Fruit fly (Drosophila melanogaster) whole organism, embryonic: ENCODE data around the gene WRNexo.
A peak's percentile ranks its signal among the peaks of the same experiment; 100 is the strongest.

Experiments
- CG1024 ChIP-seq: fragments of 200-800 bp; sonication (Bioruptor generic); IDR thresholded peaks from 2 replicates; pipeline ENCODE4 v1.3.6; 2022; ENCODE audit warnings: missing biosample characterization, missing genetic modification characterization
- CG10431 ChIP-seq: fragments of 200-800 bp; sonication (Bioruptor generic); optimal IDR thresholded peaks from 3 replicates; lab custom pipeline; 2018; ENCODE audit warnings: missing biosample characterization, mild to moderate bottlenecking, missing genetic modification characterization
- CG12219 ChIP-seq: fragments of 200-800 bp; sonication (Bioruptor generic); optimal IDR thresholded peaks from 3 replicates; lab custom pipeline; 2018; ENCODE audit warnings: missing biosample characterization, mild to moderate bottlenecking, missing genetic modification characterization
- CG12391 ChIP-seq: fragments of 200-800 bp; sonication (Bioruptor generic); optimal IDR thresholded peaks from 3 replicates; lab custom pipeline; 2018; ENCODE audit warnings: missing biosample characterization, mild to moderate bottlenecking, missing genetic modification characterization, moderate library complexity
- CG13123 ChIP-seq: fragments of 200-800 bp; sonication (Bioruptor generic); optimal IDR thresholded peaks from 2 replicates; lab custom pipeline; 2016; ENCODE audit warnings: missing biosample characterization, missing genetic modification characterization
- CG13287 ChIP-seq: fragments of 200-800 bp; sonication (Bioruptor generic); IDR thresholded peaks from 2 replicates; pipeline ENCODE4 v1.3.6; 2022; ENCODE audit warnings: missing biosample characterization, missing genetic modification characterization; ENCODE audit not compliant: partially characterized antibody
- CG13775 ChIP-seq: fragments of 200-800 bp; sonication (Bioruptor generic); optimal IDR thresholded peaks from 3 replicates; lab custom pipeline; 2017; ENCODE audit warnings: missing biosample characterization, mild to moderate bottlenecking, missing genetic modification characterization
- CG14441 ChIP-seq: fragments of 200-800 bp; sonication (Bioruptor generic); IDR thresholded peaks from 2 replicates; pipeline ENCODE4 v1.3.6; 2022; ENCODE audit warnings: missing biosample characterization, missing genetic modification characterization
- CG15514 ChIP-seq: fragments of 200-800 bp; sonication (Bioruptor generic); optimal IDR thresholded peaks from 3 replicates; lab custom pipeline; 2017; ENCODE audit warnings: missing biosample characterization, missing genetic modification characterization, mild to moderate bottlenecking, moderate library complexity, missing genetic modification reagents
- CG16813 ChIP-seq: fragments of 200-800 bp; sonication (Bioruptor generic); IDR thresholded peaks from 3 replicates; pipeline ENCODE4 v1.3.6; 2022; ENCODE audit warnings: missing biosample characterization, missing genetic modification characterization; ENCODE audit not compliant: partially characterized antibody
- CG17361 ChIP-seq: fragments of 200-800 bp; sonication (Bioruptor generic); IDR thresholded peaks from 3 replicates; pipeline ENCODE4 v1.3.6; 2022; ENCODE audit warnings: missing biosample characterization, missing genetic modification characterization
- CG34376 ChIP-seq: fragments of 200-800 bp; sonication (Bioruptor generic); optimal IDR thresholded peaks from 2 replicates; lab custom pipeline; 2018; ENCODE audit warnings: missing biosample characterization, mild to moderate bottlenecking, missing genetic modification characterization
- CG34422 ChIP-seq: fragments of 200-800 bp; sonication (Bioruptor generic); IDR thresholded peaks from 3 replicates; pipeline ENCODE4 v1.3.6; 2022; ENCODE audit warnings: missing biosample characterization, missing genetic modification characterization
- CG3726 ChIP-seq: fragments of 200-800 bp; sonication (Bioruptor generic); IDR thresholded peaks from 3 replicates; pipeline ENCODE4, ENCODE4 v1.3.6; 2022; ENCODE audit warnings: missing biosample characterization, missing genetic modification characterization
- CG4424 ChIP-seq: fragments of 200-800 bp; sonication (Bioruptor generic); optimal IDR thresholded peaks from 3 replicates; lab custom pipeline; 2016; ENCODE audit warnings: missing biosample characterization, missing genetic modification characterization
- CG5953 ChIP-seq: fragments of 200-800 bp; sonication (Bioruptor generic); IDR thresholded peaks from 2 replicates; pipeline ENCODE4 v1.3.6; 2022; ENCODE audit warnings: missing biosample characterization, missing genetic modification characterization
- CG6175 ChIP-seq: fragments of 200-800 bp; sonication (Bioruptor generic); IDR thresholded peaks from 3 replicates; pipeline ENCODE4 v1.3.6; 2022; ENCODE audit warnings: missing biosample characterization, missing genetic modification characterization
- CG7357 ChIP-seq: fragments of 200-800 bp; sonication (Bioruptor generic); IDR thresholded peaks from 3 replicates; pipeline ENCODE4 v1.3.6; 2022; ENCODE audit warnings: missing biosample characterization, missing genetic modification characterization
- CG8290 ChIP-seq, 3 experiments: fragments of 200-800 bp; sonication (Bioruptor generic); optimal IDR thresholded peaks; 2 replicates each; lab custom pipeline; 2016 to 2019; ENCODE audit warnings: missing biosample characterization in 3 of 3, missing genetic modification characterization in 3 of 3, mild to moderate bottlenecking in 2 of 3, moderate library complexity in 1 of 3
- CG8765 ChIP-seq: fragments of 200-800 bp; sonication (Bioruptor generic); IDR thresholded peaks from 2 replicates; pipeline ENCODE4 v1.3.6; 2022; ENCODE audit warnings: missing biosample characterization, missing genetic modification characterization
- CG9437 ChIP-seq: fragments of 200-800 bp; sonication (Bioruptor generic); optimal IDR thresholded peaks from 2 replicates; lab custom pipeline; 2018; ENCODE audit warnings: missing biosample characterization, mild to moderate bottlenecking, missing genetic modification characterization
- D19B ChIP-seq: fragments of 200-800 bp; sonication (Bioruptor generic); optimal IDR thresholded peaks from 2 replicates; lab custom pipeline; 2017; ENCODE audit warnings: missing biosample characterization, mild to moderate bottlenecking, missing genetic modification characterization
- Deaf1 ChIP-seq: fragments of 200-800 bp; optimal IDR thresholded peaks from 3 replicates; lab custom pipeline; 2019; ENCODE audit warnings: missing biosample characterization, mild to moderate bottlenecking, missing genetic modification characterization, moderate library complexity
- Dip2 ChIP-seq: fragments of 200-800 bp; sonication (Bioruptor generic); IDR thresholded peaks from 2 replicates; pipeline ENCODE4 v1.3.6; 2022; ENCODE audit warnings: missing biosample characterization, missing genetic modification characterization
- Dref ChIP-seq: fragments of 200-800 bp; sonication (Bioruptor generic); IDR thresholded peaks from 2 replicates; pipeline ENCODE4 v1.3.6; 2022; ENCODE audit warnings: missing biosample characterization, missing genetic modification characterization
- E2f1 ChIP-seq: fragments of 200-800 bp; sonication (Bioruptor generic); IDR thresholded peaks from 2 replicates; pipeline ENCODE4 v1.3.6; 2022; ENCODE audit warnings: missing biosample characterization, missing genetic modification characterization
- E2f2 ChIP-seq: fragments of 200-800 bp; sonication (Bioruptor generic); IDR thresholded peaks from 2 replicates; pipeline ENCODE4 v1.3.6; 2022; ENCODE audit warnings: missing biosample characterization, missing genetic modification characterization
- HLH54F ChIP-seq: fragments of 200-800 bp; sonication (Bioruptor generic); optimal IDR thresholded peaks from 3 replicates; lab custom pipeline; 2016; ENCODE audit warnings: missing biosample characterization, missing genetic modification characterization
- HmgD ChIP-seq: fragments of 200-800 bp; sonication (Bioruptor generic); optimal IDR thresholded peaks from 3 replicates; lab custom pipeline; 2016; ENCODE audit warnings: missing biosample characterization, missing genetic modification characterization
- Poxn ChIP-seq: fragments of 200-800 bp; sonication (Bioruptor generic); IDR thresholded peaks from 2 replicates; pipeline ENCODE4 v1.3.6; 2022; ENCODE audit warnings: missing biosample characterization, missing genetic modification characterization
- Side ChIP-seq: fragments of 200-800 bp; sonication (Bioruptor generic); optimal IDR thresholded peaks from 2 replicates; lab custom pipeline; 2016; ENCODE audit warnings: missing biosample characterization, missing genetic modification characterization
- Sox102F ChIP-seq: fragments of 200-800 bp; sonication (Bioruptor generic); optimal IDR thresholded peaks from 2 replicates; lab custom pipeline; 2018; ENCODE audit warnings: missing biosample characterization, mild to moderate bottlenecking, missing genetic modification characterization, moderate library complexity
- Trl ChIP-seq, 3 experiments: fragments of >200 bp in 2 of 3; fragments of 200-800 bp in 1 of 3; sonication (Bioruptor generic) in 1 of 3; optimal IDR thresholded peaks; 2 replicates in 1 of 3; 3 replicates in 2 of 3; lab custom pipeline; 2016 to 2017; ENCODE audit warnings: missing biosample characterization in 1 of 3, missing genetic modification characterization in 1 of 3
- aop ChIP-seq: fragments of 200-800 bp; sonication (Bioruptor generic); IDR thresholded peaks from 2 replicates; pipeline ENCODE4 v1.3.6; 2022; ENCODE audit warnings: missing biosample characterization, missing genetic modification characterization
- br ChIP-seq: fragments of >200 bp; optimal IDR thresholded peaks from 2 replicates; lab custom pipeline; 2017
- ci ChIP-seq: fragments of 200-800 bp; sonication (Bioruptor generic); IDR thresholded peaks from 3 replicates; pipeline ENCODE4 v1.3.6; 2022; ENCODE audit warnings: missing biosample characterization, missing genetic modification characterization
- cwo ChIP-seq: fragments of 200-800 bp; sonication (Bioruptor generic); optimal IDR thresholded peaks from 3 replicates; lab custom pipeline; 2017; ENCODE audit warnings: missing biosample characterization, missing genetic modification characterization, mild to moderate bottlenecking, moderate library complexity, missing genetic modification reagents
- ind ChIP-seq: fragments of 200-800 bp; sonication (Bioruptor generic); optimal IDR thresholded peaks from 3 replicates; lab custom pipeline; 2016; ENCODE audit warnings: missing biosample characterization, missing genetic modification characterization
- kay ChIP-seq: fragments of 200-800 bp; sonication (Bioruptor generic); optimal IDR thresholded peaks from 2 replicates; lab custom pipeline; 2016; ENCODE audit warnings: missing biosample characterization, missing genetic modification characterization
- ken ChIP-seq: fragments of 200-800 bp; sonication (Bioruptor generic); IDR thresholded peaks from 3 replicates; pipeline ENCODE4 v1.3.6; 2022; ENCODE audit warnings: missing biosample characterization, missing genetic modification characterization
- lola ChIP-seq, 3 experiments: fragments of >200 bp in 2 of 3; fragments of 200-800 bp in 1 of 3; sonication (Bioruptor generic) in 1 of 3; optimal IDR thresholded peaks; 2 replicates each; lab custom pipeline; 2017 to 2019; ENCODE audit warnings: missing biosample characterization in 3 of 3, missing genetic modification characterization in 3 of 3, mild to moderate bottlenecking in 1 of 3, moderate library complexity in 1 of 3
- nerfin-1 ChIP-seq: fragments of 200-800 bp; sonication (Bioruptor generic); optimal IDR thresholded peaks from 3 replicates; lab custom pipeline; 2019; ENCODE audit warnings: missing biosample characterization, mild to moderate bottlenecking, missing genetic modification characterization, moderate library complexity
- otp ChIP-seq: fragments of 200-800 bp; sonication (Bioruptor generic); IDR thresholded peaks from 3 replicates; pipeline ENCODE4, ENCODE4 v1.3.6; 2022; ENCODE audit warnings: missing biosample characterization, missing genetic modification characterization
- pho ChIP-seq: fragments of 200-800 bp; sonication (Bioruptor generic); optimal IDR thresholded peaks from 2 replicates; lab custom pipeline; 2016; ENCODE audit warnings: missing biosample characterization, missing genetic modification characterization
- pita ChIP-seq: fragments of 200-800 bp; sonication (Bioruptor generic); optimal IDR thresholded peaks from 2 replicates; lab custom pipeline; 2017; ENCODE audit warnings: missing biosample characterization, mild to moderate bottlenecking, missing genetic modification characterization
- sisA ChIP-seq: fragments of 200-800 bp; sonication (Bioruptor generic); IDR thresholded peaks from 2 replicates; pipeline ENCODE4 v1.3.6; 2022; ENCODE audit warnings: missing biosample characterization, missing genetic modification characterization
- ttk ChIP-seq: fragments of 200-800 bp; sonication (Bioruptor generic); IDR thresholded peaks from 2 replicates; pipeline ENCODE4 v2.1.2; 2022; ENCODE audit warnings: missing biosample characterization, missing genetic modification characterization
- wor ChIP-seq: fragments of 200-800 bp; sonication (Bioruptor generic); IDR thresholded peaks from 2 replicates; pipeline ENCODE4 v1.3.6; 2022; ENCODE audit warnings: missing biosample characterization, missing genetic modification characterization

The WRNexo gene

dm6 chr3R:18402549-18403429 is 36.8 kb upstream of the WRNexo start, which contains the start of the genes Wdr37 and koko (continued):
- peak; percentile 94 for TF ChIP-seq kay (GFP tag; lab: Kevin White, UChicago)
- peak; percentile 88 for TF ChIP-seq CG5953
- TF ChIP-seq CG16813 = 0 out of 3 replicates have a peak, but pooled peaks have one; percentile 54
- peak; percentile 88 for TF ChIP-seq ci (GFP tag; lab: Robert Waterston, UW)
- peak; percentile 82 for TF ChIP-seq Side (GFP tag; lab: Kevin White, UChicago)
- peak; percentile 70 for TF ChIP-seq CG10431
- TF ChIP-seq CG34376 = peak; percentile 86
- TF ChIP-seq CG8290 (GFP tag; optimal IDR thresholded peaks at IDR 0.05; lab: Kevin White, UChicago) = peak; percentile 96
- TF ChIP-seq CG8290 (tag; optimal IDR thresholded peaks at IDR 0.05; lab: Kevin White, UChicago) = peak; percentile 9 to 48
- TF ChIP-seq CG7357 = peak; percentile 93
- peak; percentile 94 for TF ChIP-seq CG9437 (GFP tag; lab: Kevin White, UChicago)
- peak; percentile 95 for TF ChIP-seq CG13123
- peak; percentile 99 for TF ChIP-seq CG12391 (tag; lab: Kevin White, UChicago)
- peak; percentile 95 for TF ChIP-seq CG14441 (GFP tag; lab: Robert Waterston, UW)
- no peak for TF ChIP-seq br (lab: Kevin White, UChicago)
- peak; percentile 98 for TF ChIP-seq Sox102F (GFP tag; lab: Kevin White, UChicago)
- peak; percentile 61 for TF ChIP-seq HLH54F (GFP tag; lab: Kevin White, UChicago)
- peak; percentile 98 for TF ChIP-seq sisA
- TF ChIP-seq D19B (GFP tag; lab: Kevin White, UChicago) = peak; percentile 80
- TF ChIP-seq Dip2 (GFP tag; lab: Robert Waterston, UW) = peak; percentile 50; the same call in 1 of the 2 replicates
- TF ChIP-seq aop = peak; percentile 72; the same call in 1 of the 2 replicates
- TF ChIP-seq Poxn (GFP tag; lab: Robert Waterston, UW) = peak; percentile 94
- peak; percentile 87 for TF ChIP-seq Dref (GFP tag; lab: Robert Waterston, UW)
- TF ChIP-seq pho (GFP tag; lab: Kevin White, UChicago) = peak; percentile 79
- TF ChIP-seq CG34422 (GFP tag; lab: Robert Waterston, UW) = peak; percentile 98
- peak in 1 of 3 experiments; percentile 98 for TF ChIP-seq lola (GFP tag; optimal IDR thresholded peaks at IDR 0.05; lab: Kevin White, UChicago)
- TF ChIP-seq CG1024 (GFP tag; lab: Robert Waterston, UW) = peak; percentile 92
- peak; percentile 95 for TF ChIP-seq nerfin-1 (tag; lab: Kevin White, UChicago)
- TF ChIP-seq CG15514 (GFP tag; lab: Kevin White, UChicago) = peak; percentile 88
- peak; percentile 88 for TF ChIP-seq ken (GFP tag; lab: Robert Waterston, UW)
- peak; percentile 82 for TF ChIP-seq Deaf1
- TF ChIP-seq CG13775 = peak; percentile 98
- peak; percentile 90 for TF ChIP-seq CG8765
- TF ChIP-seq CG13287 (GFP tag; lab: Robert Waterston, UW) = peak; percentile 72
- TF ChIP-seq wor (GFP tag; lab: Robert Waterston, UW) = peak; percentile 97
- peak; percentile 93 for TF ChIP-seq cwo (GFP tag; lab: Kevin White, UChicago)
- TF ChIP-seq Trl (optimal IDR thresholded peaks at IDR 0.05; lab: Kevin White, UChicago) = no peak
- peak; percentile 82 for TF ChIP-seq Trl (GFP tag; optimal IDR thresholded peaks at IDR 0.05; lab: Kevin White, UChicago)
- TF ChIP-seq CG12219 (GFP tag; lab: Kevin White, UChicago) = peak; percentile 79
- TF ChIP-seq otp (GFP tag; lab: Robert Waterston, UW) = peak; percentile 94
- TF ChIP-seq CG17361 (GFP tag; lab: Robert Waterston, UW) = peak; percentile 100
- TF ChIP-seq CG3726 (GFP tag; lab: Robert Waterston, UW) = peak; percentile 97
- peak; percentile 52 for TF ChIP-seq HmgD (GFP tag; lab: Kevin White, UChicago)
- TF ChIP-seq ttk (GFP tag; lab: Robert Waterston, UW) = peak; percentile 99
- TF ChIP-seq CG4424 (GFP tag; lab: Kevin White, UChicago) = peak; percentile 95
- TF ChIP-seq E2f2 (GFP tag; lab: Robert Waterston, UW) = peak; percentile 86
- no peak for TF ChIP-seq pita (GFP tag; lab: Kevin White, UChicago)
- TF ChIP-seq ind (GFP tag; lab: Kevin White, UChicago) = peak; percentile 96
- TF ChIP-seq E2f1 (GFP tag; lab: Robert Waterston, UW) = peak; percentile 98
- peak; percentile 92 for TF ChIP-seq CG6175 (GFP tag; lab: Robert Waterston, UW)
